Worm (Caenorhabditis elegans) whole organism, L4 larva: ENCODE measurements around the gene srd-47.
A peak's percentile ranks its signal among the peaks of the same experiment; 100 is the strongest.

Experiments used
- F44E2.7 ChIP-seq: fragments of 200-800 bp; sonication (Bioruptor generic); IDR thresholded peaks from 2 replicates; pipeline ENCODE4 v2.1.2; 2022; ENCODE audit warnings: missing genetic modification characterization, missing compliant biosample characterization
- R02D3.7 ChIP-seq: fragments of 150-350 bp; sonication (generic microtip); optimal IDR thresholded peaks from 3 replicates; lab custom pipeline; 2014; ENCODE audit warnings: missing biosample characterization, missing genetic modification characterization
- Y105C5A.15 ChIP-seq: fragments of 200-800 bp; sonication (Bioruptor generic); IDR thresholded peaks from 2 replicates; pipeline ENCODE4 v1.3.6; 2022; ENCODE audit warnings: missing genetic modification characterization, missing compliant biosample characterization
- Y48G9A.11 ChIP-seq: fragments of 200-800 bp; sonication (Bioruptor generic); IDR thresholded peaks from 2 replicates; pipeline ENCODE4 v1.3.6; 2022; ENCODE audit warnings: missing genetic modification reagents, missing genetic modification characterization, missing compliant biosample characterization
- ZK337.2 ChIP-seq: fragments of 200-800 bp; sonication (Bioruptor generic); IDR thresholded peaks from 2 replicates; pipeline ENCODE4 v1.3.6; 2022; ENCODE audit warnings: missing genetic modification reagents, missing genetic modification characterization, missing compliant biosample characterization
- aha-1 ChIP-seq: fragments of 150-350 bp; peaks from one replicate; lab custom pipeline; 2014; ENCODE audit warnings: missing biosample characterization, missing genetic modification characterization
- aly-2 ChIP-seq: sonication (generic microtip); optimal IDR thresholded peaks from 2 replicates; lab custom pipeline; 2018; ENCODE audit warnings: missing biosample characterization, missing genetic modification characterization
- ama-1 ChIP-seq: fragments of 150-350 bp; optimal IDR thresholded peaks from 2 replicates; lab custom pipeline; 2014; ENCODE audit warnings: inconsistent platforms, mixed read lengths
- ceh-20 ChIP-seq: fragments of 200-800 bp; sonication (Bioruptor generic); IDR thresholded peaks from 2 replicates; pipeline ENCODE4 v1.3.6; 2022; ENCODE audit warnings: missing genetic modification reagents, missing genetic modification characterization, missing compliant biosample characterization
- ceh-28 ChIP-seq: fragments of 150-350 bp; optimal IDR thresholded peaks from 2 replicates; lab custom pipeline; 2014; ENCODE audit warnings: missing biosample characterization, missing genetic modification reagents, missing genetic modification characterization
- ceh-32 ChIP-seq: sonication (generic microtip); optimal IDR thresholded peaks from 2 replicates; lab custom pipeline; 2016; ENCODE audit warnings: mild to moderate bottlenecking, missing genetic modification characterization, missing compliant biosample characterization; ENCODE audit not compliant: poor library complexity
- dpl-1 ChIP-seq: fragments of 150-350 bp; optimal IDR thresholded peaks from 2 replicates; lab custom pipeline; 2014; ENCODE audit warnings: missing biosample characterization, missing genetic modification reagents, missing genetic modification characterization
- egl-27 ChIP-seq: sonication (generic microtip); optimal IDR thresholded peaks from 3 replicates; lab custom pipeline; 2017; ENCODE audit warnings: missing biosample characterization, missing genetic modification reagents, missing genetic modification characterization
- gei-8 ChIP-seq: fragments of 200-800 bp; sonication (Bioruptor generic); optimal IDR thresholded peaks from 2 replicates; lab custom pipeline; 2018; ENCODE audit warnings: mild to moderate bottlenecking, missing genetic modification characterization, missing compliant biosample characterization
- hif-1 ChIP-seq, 2 experiments: sonication (generic microtip); optimal IDR thresholded peaks; 2 replicates each; lab custom pipeline; 2016 to 2017; ENCODE audit warnings: missing compliant biosample characterization in 2 of 2, missing genetic modification characterization in 2 of 2, missing genetic modification reagents in 2 of 2, missing genotype in 2 of 2, mild to moderate bottlenecking in 1 of 2
- hlh-30 ChIP-seq: sonication (generic microtip); optimal IDR thresholded peaks from 2 replicates; lab custom pipeline; 2017; ENCODE audit warnings: antibody characterized with exemption, mild to moderate bottlenecking, missing genetic modification characterization, missing compliant biosample characterization; ENCODE audit not compliant: insufficient read depth
- lim-7 ChIP-seq: fragments of 200-800 bp; sonication (Bioruptor generic); IDR thresholded peaks from 2 replicates; pipeline ENCODE4 v1.3.6; 2022; ENCODE audit warnings: missing genetic modification characterization, missing compliant biosample characterization
- lin-13 ChIP-seq: fragments of 150-350 bp; optimal IDR thresholded peaks from 2 replicates; lab custom pipeline; 2014; ENCODE audit warnings: missing biosample characterization, missing genetic modification reagents, missing genetic modification characterization
- lin-15B ChIP-seq: fragments of 150-350 bp; sonication (generic microtip); optimal IDR thresholded peaks from 3 replicates; lab custom pipeline; 2014; ENCODE audit warnings: missing biosample characterization, missing genetic modification characterization
- lin-29 ChIP-seq: fragments of 200-800 bp; sonication (Bioruptor generic); IDR thresholded peaks from 2 replicates; pipeline ENCODE4 v1.3.6; 2022; ENCODE audit warnings: missing genetic modification reagents, missing genetic modification characterization, missing compliant biosample characterization
- lin-39 ChIP-seq: fragments of 150-350 bp; optimal IDR thresholded peaks from 2 replicates; lab custom pipeline; 2014; ENCODE audit warnings: missing biosample characterization, missing genetic modification reagents, missing genetic modification characterization
- madf-5 ChIP-seq, 2 experiments: fragments of 200-800 bp; sonication (Bioruptor generic); IDR thresholded peaks; 2 replicates each; pipeline ENCODE4 v1.3.6; 2022; ENCODE audit warnings: missing compliant biosample characterization in 2 of 2, missing genetic modification characterization in 2 of 2
- nhr-237 ChIP-seq: sonication (generic microtip); optimal IDR thresholded peaks from 2 replicates; lab custom pipeline; 2017; ENCODE audit warnings: missing biosample characterization, missing genetic modification characterization
- nhr-42 ChIP-seq: fragments of 200-800 bp; sonication (Bioruptor generic); IDR thresholded peaks from 2 replicates; pipeline ENCODE4 v1.3.6; 2022; ENCODE audit warnings: missing genetic modification characterization, missing compliant biosample characterization
- nhr-48 ChIP-seq: sonication (generic microtip); optimal IDR thresholded peaks from 2 replicates; lab custom pipeline; 2016; ENCODE audit warnings: mild to moderate bottlenecking, missing genetic modification characterization, missing compliant biosample characterization
- pha-4 ChIP-seq, 2 experiments: fragments of 150-350 bp in 1 of 2; fragments of 200-800 bp in 1 of 2; sonication (Bioruptor generic) in 1 of 2; IDR thresholded peaks in 1 of 2; optimal IDR thresholded peaks in 1 of 2; 2 replicates each; pipeline versions ENCODE4 v1.3.6 to Lab custom; 2014 to 2022; ENCODE audit warnings: missing genetic modification characterization in 2 of 2, missing genetic modification reagents in 2 of 2, missing biosample characterization in 1 of 2, missing compliant biosample characterization in 1 of 2
- rbr-2 ChIP-seq: sonication (generic microtip); optimal IDR thresholded peaks from 2 replicates; lab custom pipeline; 2016; ENCODE audit warnings: missing genotype, missing genetic modification characterization, missing compliant biosample characterization
- snpc-1.2 ChIP-seq: fragments of 200-800 bp; sonication (Bioruptor generic); IDR thresholded peaks from 2 replicates; pipeline ENCODE4 v1.3.6; 2022; ENCODE audit warnings: missing genetic modification reagents, missing genetic modification characterization, missing compliant biosample characterization
- snpc-4 ChIP-seq: fragments of 150-350 bp; optimal IDR thresholded peaks from 2 replicates; lab custom pipeline; 2014; ENCODE audit warnings: missing biosample characterization, missing genetic modification characterization
- tag-97 ChIP-seq: fragments of 200-800 bp; sonication (Bioruptor generic); IDR thresholded peaks from 2 replicates; pipeline ENCODE4 v1.3.6; 2022; ENCODE audit warnings: missing genetic modification characterization, missing compliant biosample characterization
- unc-62 ChIP-seq, 3 experiments: fragments of 150-350 bp in 1 of 3; sonication (generic microtip); optimal IDR thresholded peaks in 2 of 3; peaks in 1 of 3; 1 replicate in 1 of 3; 2 replicates in 2 of 3; lab custom pipeline; 2014 to 2017; ENCODE audit warnings: missing biosample characterization in 3 of 3, missing genetic modification characterization in 3 of 3, missing genetic modification reagents in 3 of 3, missing genotype in 1 of 3
- vab-7 ChIP-seq: fragments of 200-800 bp; sonication (Bioruptor generic); IDR thresholded peaks from 2 replicates; pipeline ENCODE4 v1.3.6; 2022; ENCODE audit warnings: missing genetic modification reagents, missing genetic modification characterization, missing compliant biosample characterization
- zag-1 ChIP-seq: fragments of 150-350 bp; optimal IDR thresholded peaks from 2 replicates; lab custom pipeline; 2014; ENCODE audit warnings: missing biosample characterization, missing genetic modification characterization
- zip-2 ChIP-seq: fragments of 150-350 bp; optimal IDR thresholded peaks from 2 replicates; lab custom pipeline; 2014; ENCODE audit warnings: missing biosample characterization, missing genetic modification characterization
- ztf-11 ChIP-seq: fragments of 150-350 bp; optimal IDR thresholded peaks from 2 replicates; lab custom pipeline; 2014; ENCODE audit warnings: missing biosample characterization, missing genetic modification characterization

Gene srd-47

ce11 chrX:12333479-12333878 lies at the start of gene srd-47:
Gene srd-47, plus strand, starts transcription at chrX:12333642.
- TF ChIP-seq zip-2 (tag; lab: Kevin White, UChicago), result no peak
- peak in 1 of 2 experiments; percentile 56 for TF ChIP-seq unc-62 (GFP tag; optimal IDR thresholded peaks at IDR 0.05 in 1 of 2; lab: Kevin White, UChicago)
- TF ChIP-seq unc-62 (tag; optimal IDR thresholded peaks at IDR 0.05; lab: Kevin White, UChicago), result no peak

ce11 chrX:12284161-12284560 lies 49.3 kb upstream of the srd-47 start:
- TF ChIP-seq egl-27 (tag; lab: Kevin White, UChicago) (no peak), unc-62 (GFP tag; optimal IDR thresholded peaks at IDR 0.05 in 1 of 2; lab: Kevin White, UChicago) (peak in 1 of 2 experiments; percentile 91), unc-62 (tag; optimal IDR thresholded peaks at IDR 0.05; lab: Kevin White, UChicago) (no peak), tag-97 (no peak), madf-5 (GFP tag; IDR thresholded peaks at IDR 0.05; lab: Robert Waterston, UW) (no peak), lin-39 (tag; lab: Kevin White, UChicago) (no peak), ceh-28 (tag; lab: Kevin White, UChicago) (no peak), Y48G9A.11 (GFP tag; lab: Robert Waterston, UW) (no peak), aha-1 (tag; lab: Kevin White, UChicago) (peak; percentile 63), gei-8 (GFP tag; lab: Kevin White, UChicago) (no peak)
- TF ChIP-seq, all 104 proteins: peak for 2

ce11 chrX:12285496-12285895 lies 47.9 kb upstream of the srd-47 start, which contains the start of gene lips-2:
Gene lips-2, plus strand, starts transcription at chrX:12285796.
- TF ChIP-seq ceh-32 (tag; lab: Kevin White, UChicago) (no peak), egl-27 (tag; lab: Kevin White, UChicago) (no peak), snpc-4 (tag; lab: Kevin White, UChicago) (no peak), snpc-1.2 (GFP tag; lab: Robert Waterston, UW) (no peak), ZK337.2 (GFP tag; lab: Robert Waterston, UW) (no peak), vab-7 (GFP tag; lab: Robert Waterston, UW) (no peak), zag-1 (tag; lab: Kevin White, UChicago) (no peak), lin-13 (GFP tag; lab: Kevin White, UChicago) (no peak), rbr-2 (tag; lab: Kevin White, UChicago) (no peak), nhr-48 (no peak), hlh-30 (tag; lab: Kevin White, UChicago) (no peak), dpl-1 (no peak), nhr-237 (tag; lab: Kevin White, UChicago) (no peak), lim-7 (GFP tag; lab: Robert Waterston, UW) (no peak)

- TF ChIP-seq vab-7 (GFP tag; lab: Robert Waterston, UW), result no peak
- TF ChIP-seq F44E2.7 (GFP tag; lab: Robert Waterston, UW), result no peak
- no peak for TF ChIP-seq pha-4 (GFP tag; IDR thresholded peaks at IDR 0.05; lab: Robert Waterston, UW)
- no peak for TF ChIP-seq pha-4 (tag; optimal IDR thresholded peaks at IDR 0.05; lab: Kevin White, UChicago)
- no peak for TF ChIP-seq hif-1 (tag; optimal IDR thresholded peaks at IDR 0.05; lab: Kevin White, UChicago)
- TF ChIP-seq ztf-11 (tag; lab: Kevin White, UChicago), result no peak
- TF ChIP-seq aly-2 (tag; lab: Kevin White, UChicago), result no peak
- TF ChIP-seq egl-27 (tag; lab: Kevin White, UChicago), result no peak
- no peak for TF ChIP-seq ceh-20 (GFP tag; lab: Robert Waterston, UW)
- TF ChIP-seq lin-15B (tag; lab: Kevin White, UChicago), result no peak
- no peak for TF ChIP-seq zip-2 (tag; lab: Kevin White, UChicago)
- no peak for TF ChIP-seq nhr-42
- TF ChIP-seq dpl-1, result no peak
- TF ChIP-seq lin-29 (GFP tag; lab: Robert Waterston, UW), result no peak
- no peak for TF ChIP-seq Y105C5A.15
- no peak for TF ChIP-seq ama-1
- no peak for TF ChIP-seq R02D3.7
Measured at ce11 chrX:12288254-12288653, 45.2 kb upstream of the srd-47 start, which contains the start of gene C04B4.5. Gene C04B4.5, minus strand, starts transcription at chrX:12288354.
